Fruit fly (Drosophila melanogaster) whole organism, prepupa: Measurements from ENCODE around the gene teq.

Experiments
- Blimp-1 ChIP-seq: fragments of 200-800 bp; sonication (Bioruptor generic); optimal IDR thresholded peaks from 3 replicates; lab custom pipeline; 2017; ENCODE audit warnings: missing biosample characterization, missing genetic modification characterization, mild to moderate bottlenecking, moderate library complexity, missing genetic modification reagents
- CG10669 ChIP-seq: fragments of 200-800 bp; sonication (Bioruptor generic); optimal IDR thresholded peaks from 3 replicates; lab custom pipeline; 2018; ENCODE audit warnings: missing biosample characterization, mild to moderate bottlenecking, missing genetic modification characterization, moderate library complexity
- CG11902 ChIP-seq: fragments of 200-800 bp; sonication (Bioruptor generic); optimal IDR thresholded peaks from 3 replicates; lab custom pipeline; 2016; ENCODE audit warnings: missing biosample characterization, missing genetic modification characterization
- CG15336 ChIP-seq: fragments of 200-800 bp; sonication (Bioruptor generic); IDR thresholded peaks from 2 replicates; pipeline ENCODE4 v1.3.6; 2022; ENCODE audit warnings: missing biosample characterization, missing genetic modification characterization
- CG1621 ChIP-seq: fragments of 200-800 bp; sonication (Bioruptor generic); optimal IDR thresholded peaks from 3 replicates; lab custom pipeline; 2018; ENCODE audit warnings: missing biosample characterization, mild to moderate bottlenecking, missing genetic modification characterization
- CG16779 ChIP-seq: fragments of 200-800 bp; sonication (Bioruptor generic); optimal IDR thresholded peaks from 3 replicates; lab custom pipeline; 2017; ENCODE audit warnings: missing biosample characterization, mild to moderate bottlenecking, missing genetic modification characterization
- CG3032 ChIP-seq: fragments of 200-800 bp; optimal IDR thresholded peaks from 2 replicates; lab custom pipeline; 2019; ENCODE audit warnings: missing biosample characterization, mild to moderate bottlenecking, missing genetic modification characterization, moderate library complexity
- CG32006 ChIP-seq: fragments of 200-800 bp; sonication (Bioruptor generic); optimal IDR thresholded peaks from 3 replicates; lab custom pipeline; 2017; ENCODE audit warnings: missing biosample characterization, mild to moderate bottlenecking, missing genetic modification characterization
- CG34406 ChIP-seq: fragments of 200-800 bp; sonication (Bioruptor generic); optimal IDR thresholded peaks from 3 replicates; lab custom pipeline; 2016; ENCODE audit warnings: missing biosample characterization, missing genetic modification characterization
- CG6163 ChIP-seq: fragments of 200-800 bp; sonication (Bioruptor generic); IDR thresholded peaks from 3 replicates; pipeline ENCODE4 v1.3.6; 2022; ENCODE audit warnings: missing biosample characterization, missing genetic modification characterization
- CG6276 ChIP-seq: fragments of 200-800 bp; sonication (Bioruptor generic); optimal IDR thresholded peaks from 2 replicates; lab custom pipeline; 2017; ENCODE audit warnings: missing biosample characterization, mild to moderate bottlenecking, missing genetic modification characterization
- CG6792 ChIP-seq: fragments of 200-800 bp; sonication (Bioruptor generic); optimal IDR thresholded peaks from 3 replicates; lab custom pipeline; 2016; ENCODE audit warnings: missing biosample characterization, missing genetic modification characterization
- CG6808 ChIP-seq: fragments of 200-800 bp; sonication (Bioruptor generic); optimal IDR thresholded peaks from 3 replicates; lab custom pipeline; 2017; ENCODE audit warnings: missing biosample characterization, missing genetic modification characterization, mild to moderate bottlenecking, moderate library complexity, missing genetic modification reagents
- CG6854 ChIP-seq: fragments of 200-800 bp; sonication (Bioruptor generic); optimal IDR thresholded peaks from 2 replicates; lab custom pipeline; 2017; ENCODE audit warnings: missing biosample characterization, mild to moderate bottlenecking, missing genetic modification characterization
- CG7368 ChIP-seq: fragments of 200-800 bp; sonication (Bioruptor generic); optimal IDR thresholded peaks from 3 replicates; lab custom pipeline; 2016; ENCODE audit warnings: missing biosample characterization, missing genetic modification characterization
- CG8119 ChIP-seq: fragments of 200-800 bp; sonication (Bioruptor generic); IDR thresholded peaks from 3 replicates; pipeline ENCODE4 v1.3.6; 2022; ENCODE audit warnings: missing biosample characterization, missing genetic modification characterization
- CG8632 ChIP-seq: fragments of 200-800 bp; sonication (Bioruptor generic); optimal IDR thresholded peaks from 3 replicates; lab custom pipeline; 2016; ENCODE audit warnings: missing biosample characterization, missing genetic modification characterization
- CG9139 ChIP-seq: fragments of 200-800 bp; sonication (Bioruptor generic); optimal IDR thresholded peaks from 3 replicates; lab custom pipeline; 2017; ENCODE audit warnings: missing biosample characterization, mild to moderate bottlenecking, missing genetic modification characterization
- Eip75B ChIP-seq: fragments of 200-800 bp; sonication (Bioruptor generic); optimal IDR thresholded peaks from 3 replicates; lab custom pipeline; 2016; ENCODE audit warnings: missing biosample characterization, missing genetic modification characterization
- Eip93F ChIP-seq: fragments of 200-800 bp; sonication (Bioruptor generic); optimal IDR thresholded peaks from 2 replicates; lab custom pipeline; 2016; ENCODE audit warnings: missing biosample characterization, mild to moderate bottlenecking, missing genetic modification characterization
- Ets21C ChIP-seq: fragments of 200-800 bp; sonication (Bioruptor generic); optimal IDR thresholded peaks from 3 replicates; lab custom pipeline; 2016; ENCODE audit warnings: missing biosample characterization, missing genetic modification characterization
- Gug ChIP-seq: fragments of 200-800 bp; sonication (Bioruptor generic); IDR thresholded peaks from 2 replicates; pipeline ENCODE4 v1.3.6; 2022; ENCODE audit warnings: missing biosample characterization, missing genetic modification characterization
- Hr38 ChIP-seq: sonication (Bioruptor generic); optimal IDR thresholded peaks from 2 replicates; lab custom pipeline; 2016; ENCODE audit warnings: missing biosample characterization, missing genetic modification characterization
- Lpt ChIP-seq: fragments of 200-800 bp; sonication (Bioruptor generic); optimal IDR thresholded peaks from 3 replicates; lab custom pipeline; 2016; ENCODE audit warnings: missing biosample characterization, missing genetic modification characterization
- Met ChIP-seq: fragments of 200-800 bp; sonication (Bioruptor generic); optimal IDR thresholded peaks from 3 replicates; lab custom pipeline; 2016; ENCODE audit warnings: missing biosample characterization, missing genetic modification characterization
- OdsH ChIP-seq: fragments of 200-800 bp; sonication (Bioruptor generic); optimal IDR thresholded peaks from 3 replicates; lab custom pipeline; 2016; ENCODE audit warnings: missing biosample characterization, missing genetic modification characterization
- Sox14 ChIP-seq: fragments of 200-800 bp; sonication (Bioruptor generic); optimal IDR thresholded peaks from 3 replicates; lab custom pipeline; 2016; ENCODE audit warnings: missing biosample characterization, missing genetic modification characterization
- Sox15 ChIP-seq: fragments of 200-800 bp; sonication (Bioruptor generic); optimal IDR thresholded peaks from 3 replicates; lab custom pipeline; 2016; ENCODE audit warnings: missing biosample characterization, missing genetic modification characterization
- cyc ChIP-seq: fragments of 200-800 bp; sonication (Bioruptor generic); optimal IDR thresholded peaks from 3 replicates; lab custom pipeline; 2016; ENCODE audit warnings: missing biosample characterization, missing genetic modification characterization
- dac ChIP-seq: fragments of 200-800 bp; sonication (Bioruptor generic); optimal IDR thresholded peaks from 2 replicates; lab custom pipeline; 2017; ENCODE audit warnings: missing biosample characterization, mild to moderate bottlenecking, missing genetic modification characterization
- dsx ChIP-seq: fragments of 200-800 bp; optimal IDR thresholded peaks from 3 replicates; lab custom pipeline; 2019; ENCODE audit warnings: missing biosample characterization, mild to moderate bottlenecking, missing genetic modification characterization, moderate library complexity; ENCODE audit not compliant: poor library complexity, severe bottlenecking
- eg ChIP-seq: fragments of 200-800 bp; sonication (Bioruptor generic); IDR thresholded peaks from 3 replicates; pipeline ENCODE4 v1.3.6; 2022; ENCODE audit warnings: missing biosample characterization, missing genetic modification characterization
- esn ChIP-seq: fragments of 200-800 bp; sonication (Bioruptor generic); optimal IDR thresholded peaks from 2 replicates; lab custom pipeline; 2016; ENCODE audit warnings: missing biosample characterization, mild to moderate bottlenecking, missing genetic modification characterization, moderate library complexity
- fd59A ChIP-seq: fragments of 200-800 bp; sonication (Bioruptor generic); optimal IDR thresholded peaks from 2 replicates; lab custom pipeline; 2017; ENCODE audit warnings: missing biosample characterization, mild to moderate bottlenecking, missing genetic modification characterization, missing genetic modification reagents
- fkh ChIP-seq: fragments of 200-800 bp; sonication (Bioruptor generic); optimal IDR thresholded peaks from 3 replicates; lab custom pipeline; 2017; ENCODE audit warnings: missing biosample characterization, mild to moderate bottlenecking, missing genetic modification characterization, moderate library complexity
- lz ChIP-seq: fragments of 200-800 bp; sonication (Bioruptor generic); optimal IDR thresholded peaks from 3 replicates; lab custom pipeline; 2016; ENCODE audit warnings: missing biosample characterization, missing genetic modification characterization
- pdm3 ChIP-seq: fragments of 200-800 bp; sonication (Bioruptor generic); optimal IDR thresholded peaks from 3 replicates; lab custom pipeline; 2016; ENCODE audit warnings: missing biosample characterization, missing genetic modification characterization
- ss ChIP-seq, 2 experiments: fragments of 200-800 bp; sonication (Bioruptor generic); optimal IDR thresholded peaks; 2 replicates in 1 of 2; 3 replicates in 1 of 2; lab custom pipeline; 2017 to 2018; ENCODE audit warnings: mild to moderate bottlenecking in 2 of 2, missing biosample characterization in 2 of 2, missing genetic modification characterization in 2 of 2, moderate library complexity in 1 of 2
- svp ChIP-seq: fragments of 200-800 bp; sonication (Bioruptor generic); peaks from one replicate; lab custom pipeline; 2016; ENCODE audit warnings: missing biosample characterization, missing genetic modification characterization
- topi ChIP-seq: fragments of 200-800 bp; sonication (Bioruptor generic); optimal IDR thresholded peaks from 3 replicates; lab custom pipeline; 2016; ENCODE audit warnings: missing biosample characterization, missing genetic modification characterization
- vri ChIP-seq: fragments of 200-800 bp; sonication (Bioruptor generic); optimal IDR thresholded peaks from 3 replicates; lab custom pipeline; 2016; ENCODE audit warnings: missing biosample characterization, mild to moderate bottlenecking, missing genetic modification characterization

The teq gene

DNA sequence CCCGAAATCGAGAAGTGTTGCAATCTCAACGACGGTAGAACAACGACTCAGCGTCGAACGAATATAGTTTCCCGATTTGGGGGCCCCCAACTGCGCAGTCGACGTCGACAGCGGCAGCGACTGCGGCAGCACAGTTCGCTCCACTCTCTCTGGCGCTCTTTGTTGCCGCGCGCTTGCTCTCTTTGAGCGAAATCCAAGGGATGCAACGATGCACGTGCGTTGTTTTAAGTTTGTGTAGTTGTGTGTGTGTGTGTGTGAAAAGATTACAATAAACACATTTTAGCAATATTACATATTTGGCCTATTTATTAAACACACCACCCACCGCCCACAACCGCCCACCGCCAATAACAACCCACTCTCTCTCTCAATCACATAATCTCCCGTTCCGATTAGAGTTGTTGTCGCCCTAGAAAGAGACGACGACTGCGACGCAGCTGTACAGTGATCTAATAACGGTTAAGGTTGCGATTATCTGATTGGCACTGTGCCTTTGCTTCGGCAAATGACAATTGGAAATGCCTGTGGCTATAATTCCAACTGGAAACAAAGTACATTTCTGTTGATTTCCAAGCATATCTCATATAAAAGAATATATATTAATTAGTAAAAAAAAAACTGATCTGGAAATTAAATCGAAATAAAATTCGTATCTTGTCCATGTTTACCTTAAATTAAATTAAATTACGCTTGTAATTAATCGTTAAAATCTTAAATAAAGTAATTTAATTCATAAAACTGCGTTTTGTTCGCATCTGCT is 51.0 kb downstream of the teq start (continued):
- TF ChIP-seq Ets21C (no peak), CG15336 (GFP tag; lab: Robert Waterston, UW) (peak; percentile 33; the same call in 1 of the 2 replicates), CG6808 (GFP tag; lab: Kevin White, UChicago) (no peak), CG34406 (GFP tag; lab: Kevin White, UChicago) (no peak), cyc (GFP tag; lab: Kevin White, UChicago) (no peak), CG3032 (tag; lab: Kevin White, UChicago) (no peak), dsx (GFP tag; lab: Kevin White, UChicago) (no peak), Eip93F (GFP tag; lab: Kevin White, UChicago) (no peak), pdm3 (no peak), Met (GFP tag; lab: Kevin White, UChicago) (no peak), eg (peak; percentile 46; the same call in 2 of the 3 replicates), CG1621 (no peak), CG16779 (tag; lab: Kevin White, UChicago) (peak; percentile 23), svp (GFP tag; lab: Kevin White, UChicago) (peak; percentile 63), dac (no peak), fd59A (GFP tag; lab: Kevin White, UChicago) (no peak), Sox15 (GFP tag; lab: Kevin White, UChicago) (no peak), CG32006 (GFP tag; lab: Kevin White, UChicago) (peak; percentile 47), OdsH (GFP tag; lab: Kevin White, UChicago) (no peak), CG9139 (GFP tag; lab: Kevin White, UChicago) (no peak), CG8632 (GFP tag; lab: Kevin White, UChicago) (no peak), CG6163 (GFP tag; lab: Robert Waterston, UW) (peak; percentile 18; the same call in 1 of the 3 replicates), vri (GFP tag; lab: Kevin White, UChicago) (no peak), CG7368 (GFP tag; lab: Kevin White, UChicago) (no peak), CG11902 (GFP tag; lab: Kevin White, UChicago) (no peak), CG8119 (GFP tag; lab: Robert Waterston, UW) (0 out of 3 replicates have a peak, but pooled peaks have one; percentile 21), Eip75B (GFP tag; lab: Kevin White, UChicago) (no peak), Lpt (no peak)

DNA sequence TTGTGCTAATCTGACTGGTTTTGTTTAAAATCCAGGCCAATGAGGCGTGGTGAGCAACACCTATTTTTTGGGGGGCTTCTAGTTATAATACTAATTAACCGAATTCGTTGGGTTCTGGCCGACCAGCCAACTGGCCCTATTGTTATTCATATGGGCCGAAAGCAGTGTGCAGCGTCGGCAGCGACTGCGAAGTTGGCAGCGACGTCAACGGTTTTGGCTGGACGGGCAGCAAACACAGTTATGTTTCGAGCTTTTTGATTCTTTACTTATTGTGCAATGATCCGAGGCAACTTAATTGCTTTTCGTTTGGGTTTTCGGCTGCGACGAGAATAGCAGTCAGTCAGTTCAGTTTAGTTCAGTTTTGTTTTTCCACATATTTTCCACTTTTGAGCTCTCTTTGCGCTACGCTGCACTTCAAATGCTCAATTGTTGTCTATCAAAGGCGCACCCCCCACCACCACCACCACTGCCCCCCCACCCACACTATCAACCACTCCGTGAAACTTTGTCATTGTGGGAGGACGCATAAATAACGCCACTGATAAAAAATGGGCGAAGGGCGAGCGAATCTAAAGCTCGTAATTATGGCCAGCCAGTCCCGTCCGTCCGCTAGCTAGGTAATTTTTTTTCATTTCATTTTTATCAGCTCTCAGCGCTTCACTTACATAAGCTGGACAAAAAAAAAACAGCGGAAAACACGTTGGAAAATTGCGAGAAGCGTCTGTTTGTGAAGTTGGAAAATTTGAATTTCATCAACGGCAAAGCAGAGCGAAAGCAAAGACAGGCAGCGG is 51.8 kb downstream of the teq start:
- TF ChIP-seq Blimp-1 (GFP tag; lab: Kevin White, UChicago) (no peak), ss (GFP tag; optimal IDR thresholded peaks at IDR 0.05; lab: Kevin White, UChicago) (no peak), Gug (GFP tag; lab: Robert Waterston, UW) (no peak), CG6792 (GFP tag; lab: Kevin White, UChicago) (no peak), fkh (GFP tag; lab: Kevin White, UChicago) (no peak), CG11902 (GFP tag; lab: Kevin White, UChicago) (no peak)
- TF ChIP-seq, all 60 proteins: peak for 0

DNA sequence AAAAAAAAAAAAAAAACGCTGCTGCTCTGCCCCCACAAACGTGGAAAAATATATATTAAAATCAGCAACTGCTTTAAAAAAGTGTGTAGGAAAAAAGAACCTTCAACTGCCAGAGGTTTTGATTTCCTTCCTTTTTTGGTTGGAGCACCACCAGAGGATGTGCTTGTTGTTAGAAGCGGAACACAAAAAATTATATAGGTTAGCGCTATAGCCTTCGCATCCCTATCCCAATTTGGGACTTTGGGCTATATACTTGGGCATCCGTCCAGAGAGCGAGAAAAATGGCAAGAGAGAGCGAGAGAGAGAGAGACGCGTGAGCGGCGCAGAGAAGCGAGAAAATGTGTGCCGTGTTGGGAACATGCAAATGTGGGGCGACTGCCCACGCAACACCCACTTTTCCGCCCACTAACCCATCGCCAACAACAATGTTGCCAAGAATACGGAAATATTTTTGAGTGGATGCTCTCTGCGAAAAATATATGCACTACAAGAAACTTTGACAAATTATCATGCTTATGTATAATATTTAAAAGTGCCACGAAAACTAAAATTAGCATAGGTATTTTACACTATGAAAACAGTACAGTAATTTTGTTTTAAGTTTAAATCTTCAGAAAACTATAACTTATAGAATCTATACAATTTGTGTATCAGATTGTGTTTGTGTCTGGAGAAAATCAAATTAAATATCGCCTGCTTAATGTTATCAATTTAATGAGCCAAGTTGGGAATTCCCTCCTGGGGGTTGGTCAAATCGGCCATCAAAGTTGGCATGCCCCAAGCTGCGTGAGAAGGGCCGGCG is 52.6 kb downstream of the teq start:
- TF ChIP-seq CG6854 (no peak), CG6808 (GFP tag; lab: Kevin White, UChicago) (no peak), Ets21C (peak; percentile 11), lz (no peak), esn (GFP tag; lab: Kevin White, UChicago) (peak; percentile 14), CG6792 (GFP tag; lab: Kevin White, UChicago) (peak; percentile 11), CG6276 (peak; percentile 50), ss (GFP tag; optimal IDR thresholded peaks at IDR 0.05; lab: Kevin White, UChicago) (peak in 1 of 2 experiments; percentile 17), Gug (GFP tag; lab: Robert Waterston, UW) (no peak), topi (peak; percentile 17), CG34406 (GFP tag; lab: Kevin White, UChicago) (no peak), pdm3 (peak; percentile 14), CG1621 (no peak), CG3032 (tag; lab: Kevin White, UChicago) (peak; percentile 43), Hr38 (no peak), CG10669 (GFP tag; lab: Kevin White, UChicago) (peak; percentile 16), Sox14 (GFP tag; lab: Kevin White, UChicago) (peak; percentile 11), fkh (GFP tag; lab: Kevin White, UChicago) (no peak), dac (peak; percentile 26), eg (peak; percentile 54; the same call in 1 of the 3 replicates), Met (GFP tag; lab: Kevin White, UChicago) (no peak), OdsH (GFP tag; lab: Kevin White, UChicago) (peak; percentile 19), svp (GFP tag; lab: Kevin White, UChicago) (peak; percentile 67)
